Fruit fly (Drosophila melanogaster): ENCODE data around the gene Nepl11.

Nepl11 gene

dm6 chr3R:4243096-4243940, 51.3 kb downstream of the Nepl11 start, which contains the start of gene CG34305 (continued):
- TF ChIP-seq CG15269 (tag; optimal IDR thresholded peaks at IDR 0.05) (peak; percentile 33), seq (GFP tag; IDR thresholded peaks at IDR 0.05) (0 out of 2 replicates have a peak, but pooled peaks have one; percentile 10), abd-A (tag; optimal IDR thresholded peaks at IDR 0.05) (peak; percentile 13), CG4820 (GFP tag; optimal IDR thresholded peaks at IDR 0.05) (no peak), lab (GFP tag; optimal IDR thresholded peaks at IDR 0.05) (peak; percentile 11), Meics (GFP tag; optimal IDR thresholded peaks at IDR 0.05) (peak; percentile 45), fd3F (GFP tag; optimal IDR thresholded peaks at IDR 0.05) (peak; percentile 37), CG17361 (GFP tag; IDR thresholded peaks at IDR 0.05) (peak; percentile 52; the same call in 2 of the 3 replicates), CG17568 (GFP tag; optimal IDR thresholded peaks at IDR 0.05) (no peak), pan (optimal IDR thresholded peaks at IDR 0.05) (no peak), pan (GFP tag; optimal IDR thresholded peaks at IDR 0.05 in 1 of 2, IDR thresholded peaks at IDR 0.05 in 1 of 2) (peak in 1 of 2 experiments; percentile 28), PHDP (tag; optimal IDR thresholded peaks at IDR 0.05) (peak; percentile 22), trh (GFP tag; optimal IDR thresholded peaks at IDR 0.05) (no peak), stc (GFP tag; IDR thresholded peaks at IDR 0.05) (no peak), onecut (GFP tag; IDR thresholded peaks at IDR 0.05) (peak; percentile 89), CG17829 (tag; optimal IDR thresholded peaks at IDR 0.05) (peak; percentile 5), az2 (GFP tag; optimal IDR thresholded peaks at IDR 0.05) (no peak), CG7556 (GFP tag; optimal IDR thresholded peaks at IDR 0.05) (peak; percentile 8), CG12744 (GFP tag; optimal IDR thresholded peaks at IDR 0.05) (no peak), sd (tag; optimal IDR thresholded peaks at IDR 0.05) (peak; percentile 6), CG1233 (GFP tag; optimal IDR thresholded peaks at IDR 0.05) (peak; percentile 20), cwo (GFP tag; optimal IDR thresholded peaks at IDR 0.05) (no peak), NFAT (GFP tag; IDR thresholded peaks at IDR 0.05) (peak; percentile 39; the same call in 1 of the 2 replicates), al (GFP tag; IDR thresholded peaks at IDR 0.05) (0 out of 2 replicates have a peak, but pooled peaks have one; percentile 27), CG11093 (GFP tag; IDR thresholded peaks at IDR 0.05) (no peak), CG2678 (tag; optimal IDR thresholded peaks at IDR 0.05) (peak; percentile 53), dysf (GFP tag; IDR thresholded peaks at IDR 0.05) (peak; percentile 7; the same call in 1 of the 3 replicates), Pdp1 (GFP tag; optimal IDR thresholded peaks at IDR 0.05) (peak in 1 of 2 experiments; percentile 15), CG8924 (tag; optimal IDR thresholded peaks at IDR 0.05) (no peak), CG10147 (GFP tag; optimal IDR thresholded peaks at IDR 0.05) (peak; percentile 17), CG2712 (tag; optimal IDR thresholded peaks at IDR 0.05) (peak; percentile 6), eve (GFP tag; optimal IDR thresholded peaks at IDR 0.05) (no peak), CG42726 (GFP tag; IDR thresholded peaks at IDR 0.05; ENCODE audit: partially characterized antibody) (no peak), odd (GFP tag; optimal IDR thresholded peaks at IDR 0.05) (no peak), CG32767 (GFP tag; IDR thresholded peaks at IDR 0.05) (no peak)

Data from whole organism, embryonic.